Fruit fly (Drosophila melanogaster): ENCODE results near the gene IFT54.

- TF ChIP-seq CG8478 (optimal IDR thresholded peaks at IDR 0.05) (no peak), Dll (optimal IDR thresholded peaks at IDR 0.05) (no peak), psq (optimal IDR thresholded peaks at IDR 0.05) (no peak), usp (GFP tag; optimal IDR thresholded peaks at IDR 0.05) (no peak)
Observed at dm6 chr3R:14299891-14300290, 2.3 kb upstream of the IFT54 start.
